Fruit fly (Drosophila melanogaster) whole organism: Measurements from ENCODE around the gene CecC.
A peak's percentile ranks its signal among the peaks of the same experiment; 100 is the strongest.

Source experiments
- CG8478 ChIP-seq: fragments of >200 bp; optimal IDR thresholded peaks from 2 replicates; lab custom pipeline; 2018; ENCODE audit warnings: inconsistent platforms
- Dll ChIP-seq: fragments of >200 bp; optimal IDR thresholded peaks from 2 replicates; lab custom pipeline; 2017
- EcR ChIP-seq, 2 experiments: fragments of >200 bp; optimal IDR thresholded peaks; 2 replicates each; lab custom pipeline; 2017; ENCODE audit warnings: missing biosample characterization in 2 of 2, missing genetic modification characterization in 2 of 2, missing genetic modification reagents in 2 of 2
- pan ChIP-seq: fragments of >200 bp; optimal IDR thresholded peaks from 2 replicates; lab custom pipeline; 2017
- psq ChIP-seq: fragments of >200 bp; optimal IDR thresholded peaks from 2 replicates; lab custom pipeline; 2017
- usp ChIP-seq: fragments of >200 bp; optimal IDR thresholded peaks from 2 replicates; lab custom pipeline; 2017; ENCODE audit warnings: missing biosample characterization, missing genetic modification characterization, mixed read lengths

The CecC gene

dm6 chr3R:30216210-30216609 lies at the start of gene CecC:
TSS of gene CecC (plus strand) at chr3R:30216484.
- no peak for TF ChIP-seq Dll (lab: Kevin White, UChicago)
- TF ChIP-seq pan (lab: Kevin White, UChicago), result no peak
- TF ChIP-seq usp (GFP tag; lab: Kevin White, UChicago), result no peak
- TF ChIP-seq psq, result no peak
- no peak for TF ChIP-seq EcR (GFP tag; optimal IDR thresholded peaks at IDR 0.05; lab: Kevin White, UChicago)
- no peak for TF ChIP-seq CG8478 (lab: Kevin White, UChicago)

DNA sequence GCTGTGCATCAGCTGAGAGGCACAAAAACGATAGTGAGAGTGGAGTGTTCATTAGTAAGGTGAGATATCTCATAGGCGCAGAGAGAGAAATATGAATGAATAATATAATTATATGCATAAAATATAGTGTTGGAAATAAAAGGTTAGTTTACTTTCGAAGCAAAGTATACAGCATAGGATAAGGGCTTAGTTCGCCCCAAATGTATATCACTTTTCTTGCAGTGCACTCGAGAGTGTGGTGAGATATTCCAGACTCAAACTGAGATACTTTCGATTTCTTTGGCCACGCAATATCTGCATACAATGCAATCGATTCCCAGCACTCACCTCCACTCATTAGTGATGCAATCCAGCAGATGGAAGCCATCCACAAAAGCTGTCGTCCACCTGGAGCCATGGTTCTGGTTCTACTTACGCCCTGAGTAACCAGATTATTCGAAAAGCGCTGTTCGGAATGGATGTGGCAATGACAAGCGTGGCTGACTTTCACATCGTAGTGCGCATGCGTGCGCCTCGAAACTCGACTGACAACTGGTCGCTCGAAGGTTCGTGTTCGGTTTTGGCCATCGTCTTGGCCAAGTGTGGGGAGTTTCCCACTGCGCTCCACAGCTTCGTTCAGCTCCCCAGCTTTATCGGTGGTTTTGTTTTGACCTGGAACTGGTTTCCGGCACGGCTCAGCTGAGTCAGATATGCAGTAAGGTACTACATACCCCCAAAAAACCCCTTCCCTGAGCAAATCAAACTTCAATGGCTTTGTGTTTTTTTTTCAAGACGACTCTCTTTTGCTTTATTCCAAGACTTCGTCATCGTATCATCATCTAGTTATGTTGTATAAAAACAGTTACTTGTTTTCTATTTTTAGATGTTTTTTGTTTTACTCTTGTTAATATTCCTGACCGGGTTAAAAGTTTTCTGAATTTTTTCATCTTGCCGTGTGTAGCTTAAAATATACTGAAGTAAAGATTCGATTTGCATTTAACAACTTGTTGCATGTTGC lies 45.3 kb upstream of the CecC start, which contains the start of gene Rsod:
Gene Rsod, minus strand, starts transcription at position 537 of the 997 bp plus-strand sequence.
- TF ChIP-seq CG8478 (lab: Kevin White, UChicago) (no peak), psq (no peak), pan (lab: Kevin White, UChicago) (no peak), Dll (lab: Kevin White, UChicago) (no peak), EcR (GFP tag; optimal IDR thresholded peaks at IDR 0.05; lab: Kevin White, UChicago) (no peak), usp (GFP tag; lab: Kevin White, UChicago) (no peak)

dm6 chr3R:30174160-30175002 lies 41.9 kb upstream of the CecC start, which contains the start of gene Mlc2:
TSS of gene Mlc2 (minus strand) at chr3R:30174551.
- TF ChIP-seq CG8478 (lab: Kevin White, UChicago) (no peak), Dll (lab: Kevin White, UChicago) (no peak), psq (no peak), usp (GFP tag; lab: Kevin White, UChicago) (no peak), EcR (GFP tag; optimal IDR thresholded peaks at IDR 0.05; lab: Kevin White, UChicago) (no peak), pan (lab: Kevin White, UChicago) (no peak)

- TF ChIP-seq pan (lab: Kevin White, UChicago) (no peak), psq (no peak), CG8478 (lab: Kevin White, UChicago) (no peak), Dll (lab: Kevin White, UChicago) (no peak), EcR (GFP tag; optimal IDR thresholded peaks at IDR 0.05; lab: Kevin White, UChicago) (no peak), usp (GFP tag; lab: Kevin White, UChicago) (no peak)
Measured at dm6 chr3R:30175045-30175589, 41.2 kb upstream of the CecC start.

- TF ChIP-seq pan (lab: Kevin White, UChicago) (no peak), EcR (GFP tag; optimal IDR thresholded peaks at IDR 0.05; lab: Kevin White, UChicago) (no peak), usp (GFP tag; lab: Kevin White, UChicago) (no peak), CG8478 (lab: Kevin White, UChicago) (no peak), Dll (lab: Kevin White, UChicago) (no peak), psq (no peak)
Measured at dm6 chr3R:30176314-30176713, 40.0 kb upstream of the CecC start.

DNA sequence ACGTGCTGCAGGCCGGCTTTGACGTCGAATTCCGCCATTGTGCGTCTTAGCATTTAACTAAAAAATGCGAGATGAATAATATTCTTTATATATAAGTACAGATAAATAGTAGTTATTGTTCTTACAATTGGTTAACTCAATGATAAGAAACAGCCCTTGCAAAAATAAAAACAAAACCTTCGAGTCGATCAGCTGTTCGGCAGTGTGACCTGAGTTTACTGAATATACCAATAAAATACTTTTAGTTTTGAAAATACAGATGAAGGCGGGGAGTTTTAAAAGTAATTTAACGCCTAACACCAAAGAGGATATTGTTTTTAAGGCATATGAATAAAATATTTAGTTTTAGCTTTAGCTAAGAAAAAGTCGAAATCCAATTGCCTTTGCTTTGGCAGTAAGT lies 38.8 kb upstream of the CecC start, which contains the start of the genes CG1983 and CG15530:
Gene CG1983, minus strand, starts transcription at position 207 of the 400 bp plus-strand sequence.
Gene CG15530, plus strand, starts transcription at position 384 of the 400 bp plus-strand sequence.
- TF ChIP-seq pan (lab: Kevin White, UChicago), result no peak
- TF ChIP-seq psq, result no peak
- TF ChIP-seq CG8478 (lab: Kevin White, UChicago), result no peak
- no peak for TF ChIP-seq EcR (GFP tag; optimal IDR thresholded peaks at IDR 0.05; lab: Kevin White, UChicago)

DNA sequence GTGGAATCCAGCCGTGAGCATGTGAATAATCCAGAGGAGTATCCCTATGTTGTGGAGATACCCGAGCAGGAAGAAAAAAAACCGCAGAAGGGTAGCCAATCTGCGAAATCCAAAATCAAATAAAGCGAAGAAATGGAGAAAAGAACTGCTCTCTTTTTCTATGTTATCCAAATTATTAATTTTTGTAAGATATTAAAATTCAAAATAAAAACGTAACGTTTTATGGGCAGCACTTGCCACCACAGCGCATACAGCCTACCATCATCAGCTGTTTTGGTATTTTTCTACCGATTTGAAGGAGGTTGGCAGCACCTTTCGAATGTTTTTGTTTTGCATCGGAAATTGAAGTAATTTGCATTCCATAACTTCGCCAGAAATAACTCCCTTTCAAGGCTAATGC lies 36.4 kb upstream of the CecC start, which contains the start of gene Bet5:
Gene Bet5, plus strand, starts transcription at position 299 of the 400 bp plus-strand sequence.
- TF ChIP-seq EcR (GFP tag; optimal IDR thresholded peaks at IDR 0.05; lab: Kevin White, UChicago), result no peak
- TF ChIP-seq Dll (lab: Kevin White, UChicago), result no peak
- no peak for TF ChIP-seq pan (lab: Kevin White, UChicago)
- TF ChIP-seq CG8478 (lab: Kevin White, UChicago), result no peak
- TF ChIP-seq psq, result no peak
- no peak for TF ChIP-seq usp (GFP tag; lab: Kevin White, UChicago)

dm6 chr3R:30183872-30184271 lies 32.4 kb upstream of the CecC start:
- no peak for TF ChIP-seq usp (GFP tag; lab: Kevin White, UChicago)

DNA sequence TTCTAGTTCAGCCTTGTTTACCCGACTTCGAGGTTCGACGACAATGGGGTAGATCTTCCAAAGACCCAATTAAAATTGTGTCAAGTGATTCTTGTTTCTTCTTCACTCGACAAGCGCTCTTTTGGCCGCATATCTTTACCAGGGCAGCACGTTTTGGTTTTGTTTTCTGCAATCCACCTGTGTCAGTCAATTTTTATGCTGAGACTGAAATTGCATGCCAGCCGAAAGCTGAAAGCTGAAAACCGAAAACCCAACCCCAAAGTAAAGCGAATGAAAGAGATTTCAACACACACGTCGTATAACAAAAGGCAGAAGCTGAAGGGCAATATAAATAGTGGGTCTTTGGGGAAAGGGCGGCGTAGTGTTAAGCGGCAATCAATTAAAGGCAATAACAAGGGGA lies 26.9 kb upstream of the CecC start:
- TF ChIP-seq Dll (lab: Kevin White, UChicago) (no peak), pan (lab: Kevin White, UChicago) (no peak), CG8478 (lab: Kevin White, UChicago) (no peak), psq (no peak), usp (GFP tag; lab: Kevin White, UChicago) (no peak), EcR (GFP tag; optimal IDR thresholded peaks at IDR 0.05; lab: Kevin White, UChicago) (no peak)

DNA sequence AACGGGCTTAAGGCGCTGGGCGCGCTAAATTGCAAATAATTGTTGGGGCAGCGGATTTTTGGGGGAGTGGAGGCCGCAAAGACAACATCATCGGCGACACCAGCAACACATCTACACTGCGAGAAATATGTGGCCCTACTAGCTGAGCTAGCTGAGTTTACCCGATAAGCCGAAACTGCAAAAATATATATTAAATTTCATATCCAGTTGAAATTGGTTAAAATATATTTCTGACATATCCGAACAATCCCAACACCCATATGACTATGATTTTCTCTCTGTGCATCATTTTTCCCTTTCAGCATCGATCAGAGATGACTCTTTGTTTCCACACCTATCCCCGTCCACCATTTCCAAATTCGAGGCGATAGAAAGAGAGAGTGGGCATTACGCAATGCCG lies 26.4 kb upstream of the CecC start:
- no peak for TF ChIP-seq CG8478 (lab: Kevin White, UChicago)
- peak; percentile 18 for TF ChIP-seq Dll (lab: Kevin White, UChicago)
- TF ChIP-seq EcR (GFP tag; optimal IDR thresholded peaks at IDR 0.05; lab: Kevin White, UChicago), result no peak
- no peak for TF ChIP-seq usp (GFP tag; lab: Kevin White, UChicago)
- no peak for TF ChIP-seq psq
- no peak for TF ChIP-seq pan (lab: Kevin White, UChicago)

DNA sequence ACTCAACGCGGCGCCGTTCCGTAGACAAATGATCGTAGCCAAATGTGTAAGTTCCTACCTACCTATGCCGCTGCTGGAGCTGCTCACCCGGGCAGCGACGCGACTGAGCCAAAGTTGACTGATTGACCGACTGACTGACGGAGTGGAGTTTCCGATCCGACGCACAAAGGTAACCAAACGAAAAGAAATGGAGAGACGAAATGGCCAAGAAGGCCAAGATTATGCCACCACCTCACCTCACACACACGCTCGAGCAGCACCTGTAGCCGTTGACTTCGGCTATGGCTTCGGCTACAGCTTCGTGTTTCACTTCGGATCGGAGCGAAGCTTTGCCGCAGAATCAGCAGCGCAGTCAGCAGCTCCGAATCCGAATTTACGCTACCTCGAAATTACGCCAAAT lies 25.2 kb upstream of the CecC start, which contains the start of gene CG9747:
Gene CG9747, minus strand, starts transcription at position 206 of the 400 bp plus-strand sequence.
- TF ChIP-seq EcR (GFP tag; optimal IDR thresholded peaks at IDR 0.05; lab: Kevin White, UChicago), result no peak
- TF ChIP-seq pan (lab: Kevin White, UChicago), result no peak
- no peak for TF ChIP-seq Dll (lab: Kevin White, UChicago)
- no peak for TF ChIP-seq CG8478 (lab: Kevin White, UChicago)
- TF ChIP-seq psq, result no peak
- no peak for TF ChIP-seq usp (GFP tag; lab: Kevin White, UChicago)
